Fruit fly (Drosophila melanogaster) whole organism, embryonic: Measurements from ENCODE around the gene CG10137.

Source experiments
- Antp ChIP-seq: fragments of 200-800 bp; sonication (Bioruptor generic); optimal IDR thresholded peaks from 3 replicates; lab custom pipeline; 2016; ENCODE audit warnings: missing biosample characterization, missing genetic modification characterization
- Blimp-1 ChIP-seq: fragments of 200-800 bp; sonication (Bioruptor generic); optimal IDR thresholded peaks from 3 replicates; lab custom pipeline; 2018; ENCODE audit warnings: missing biosample characterization, missing genetic modification characterization, mild to moderate bottlenecking, moderate library complexity, missing genetic modification reagents
- CG10209 ChIP-seq: fragments of 200-800 bp; sonication (Bioruptor generic); optimal IDR thresholded peaks from 3 replicates; lab custom pipeline; 2017; ENCODE audit warnings: missing biosample characterization, mild to moderate bottlenecking, missing genetic modification characterization, missing genetic modification reagents
- CG10565 ChIP-seq: fragments of 200-800 bp; sonication (Bioruptor generic); optimal IDR thresholded peaks from 3 replicates; lab custom pipeline; 2016; ENCODE audit warnings: missing biosample characterization, mild to moderate bottlenecking, missing genetic modification characterization
- CG10979 ChIP-seq: fragments of 200-800 bp; sonication (Bioruptor generic); optimal IDR thresholded peaks from 2 replicates; lab custom pipeline; 2018; ENCODE audit warnings: missing biosample characterization, mild to moderate bottlenecking, missing genetic modification characterization, moderate library complexity
- CG12071 ChIP-seq: fragments of 200-800 bp; sonication (Bioruptor generic); optimal IDR thresholded peaks from 3 replicates; lab custom pipeline; 2018; ENCODE audit warnings: missing biosample characterization, mild to moderate bottlenecking, missing genetic modification characterization
- CG12155 ChIP-seq: fragments of 200-800 bp; sonication (Bioruptor generic); optimal IDR thresholded peaks from 3 replicates; lab custom pipeline; 2016; ENCODE audit warnings: missing biosample characterization, missing genetic modification characterization
- CG12236 ChIP-seq: fragments of 200-800 bp; sonication (Bioruptor generic); optimal IDR thresholded peaks from 2 replicates; lab custom pipeline; 2016; ENCODE audit warnings: missing biosample characterization, missing genetic modification characterization
- CG13424 ChIP-seq: fragments of 200-800 bp; sonication (Bioruptor generic); optimal IDR thresholded peaks from 2 replicates; lab custom pipeline; 2019; ENCODE audit warnings: missing biosample characterization, mild to moderate bottlenecking, missing genetic modification characterization, moderate library complexity
- CG14710 ChIP-seq: fragments of 200-800 bp; sonication (Bioruptor generic); optimal IDR thresholded peaks from 3 replicates; lab custom pipeline; 2019; ENCODE audit warnings: missing biosample characterization, mild to moderate bottlenecking, missing genetic modification characterization, moderate library complexity
- CG14965 ChIP-seq: fragments of 200-800 bp; sonication (Bioruptor generic); optimal IDR thresholded peaks from 2 replicates; lab custom pipeline; 2016; ENCODE audit warnings: missing biosample characterization, missing genetic modification characterization, borderline replicate concordance
- CG1647 ChIP-seq: fragments of 200-800 bp; sonication (Bioruptor generic); optimal IDR thresholded peaks from 3 replicates; lab custom pipeline; 2016; ENCODE audit warnings: missing biosample characterization, missing genetic modification characterization
- CG17568 ChIP-seq: fragments of 200-800 bp; sonication (Bioruptor generic); optimal IDR thresholded peaks from 2 replicates; lab custom pipeline; 2018; ENCODE audit warnings: missing biosample characterization, mild to moderate bottlenecking, missing genetic modification characterization, moderate library complexity
- CG2120 ChIP-seq: fragments of 200-800 bp; sonication (Bioruptor generic); optimal IDR thresholded peaks from 3 replicates; lab custom pipeline; 2016; ENCODE audit warnings: missing biosample characterization, missing genetic modification characterization
- CG3407 ChIP-seq: fragments of 200-800 bp; sonication (Bioruptor generic); optimal IDR thresholded peaks from 2 replicates; lab custom pipeline; 2018; ENCODE audit warnings: missing biosample characterization, mild to moderate bottlenecking, missing genetic modification characterization
- CG34422 ChIP-seq: fragments of 200-800 bp; sonication (Bioruptor generic); IDR thresholded peaks from 3 replicates; pipeline ENCODE4 v1.3.6; 2022; ENCODE audit warnings: missing biosample characterization, missing genetic modification characterization
- CG4282 ChIP-seq: fragments of 200-800 bp; sonication (Bioruptor generic); optimal IDR thresholded peaks from 2 replicates; lab custom pipeline; 2016; ENCODE audit warnings: missing biosample characterization, missing genetic modification characterization
- CG6854 ChIP-seq: fragments of 200-800 bp; sonication (Bioruptor generic); optimal IDR thresholded peaks from 3 replicates; lab custom pipeline; 2017; ENCODE audit warnings: missing biosample characterization, mild to moderate bottlenecking, missing genetic modification characterization
- CG7372 ChIP-seq: fragments of 200-800 bp; sonication (Bioruptor generic); IDR thresholded peaks from 2 replicates; pipeline ENCODE4 v1.3.6; 2022; ENCODE audit warnings: missing biosample characterization, missing genetic modification characterization
- CG7963 ChIP-seq: fragments of 200-800 bp; sonication (Bioruptor generic); IDR thresholded peaks from 3 replicates; pipeline ENCODE4 v1.3.6; 2022; ENCODE audit warnings: missing biosample characterization, missing genetic modification characterization; ENCODE audit not compliant: partially characterized antibody
- CG9727 ChIP-seq: fragments of 200-800 bp; sonication (Bioruptor generic); optimal IDR thresholded peaks from 3 replicates; lab custom pipeline; 2017; ENCODE audit warnings: missing biosample characterization, mild to moderate bottlenecking, missing genetic modification characterization
- CHES-1-like ChIP-seq: fragments of 200-800 bp; sonication (Bioruptor generic); optimal IDR thresholded peaks from 2 replicates; lab custom pipeline; 2016; ENCODE audit warnings: missing biosample characterization, missing genetic modification characterization
- Dip2 ChIP-seq: fragments of 200-800 bp; sonication (Bioruptor generic); IDR thresholded peaks from 2 replicates; pipeline ENCODE4 v1.3.6; 2022; ENCODE audit warnings: missing biosample characterization, missing genetic modification characterization
- Dip3 ChIP-seq: fragments of 200-800 bp; sonication (Bioruptor generic); optimal IDR thresholded peaks from 3 replicates; lab custom pipeline; 2016; ENCODE audit warnings: missing biosample characterization, missing genetic modification characterization
- E2f2 ChIP-seq: fragments of 200-800 bp; sonication (Bioruptor generic); IDR thresholded peaks from 2 replicates; pipeline ENCODE4 v1.3.6; 2022; ENCODE audit warnings: missing biosample characterization, missing genetic modification characterization
- H2.0 ChIP-seq: fragments of 200-800 bp; sonication (Bioruptor generic); IDR thresholded peaks from 2 replicates; pipeline ENCODE4 v1.3.6; 2022; ENCODE audit warnings: missing biosample characterization, missing genetic modification characterization
- Hand ChIP-seq: fragments of 200-800 bp; sonication (Bioruptor generic); optimal IDR thresholded peaks from 2 replicates; lab custom pipeline; 2017; ENCODE audit warnings: mild to moderate bottlenecking, missing biosample characterization, missing genetic modification reagents, missing genetic modification characterization
- Hr3 ChIP-seq: fragments of 200-800 bp; sonication (Bioruptor generic); optimal IDR thresholded peaks from 3 replicates; lab custom pipeline; 2016; ENCODE audit warnings: missing biosample characterization, missing genetic modification characterization
- Jarid2 ChIP-seq: fragments of 200-800 bp; sonication (Bioruptor generic); optimal IDR thresholded peaks from 3 replicates; lab custom pipeline; 2017; ENCODE audit warnings: mild to moderate bottlenecking, missing biosample characterization, missing genetic modification reagents, missing genetic modification characterization
- Med ChIP-seq: fragments of 200-800 bp; sonication (Bioruptor generic); peaks from one replicate; lab custom pipeline; 2016; ENCODE audit warnings: missing biosample characterization, missing genetic modification characterization, mild to moderate bottlenecking, inconsistent platforms, moderate library complexity
- NC2α ChIP-seq: fragments of 200-800 bp; sonication (Bioruptor generic); optimal IDR thresholded peaks from 2 replicates; lab custom pipeline; 2016; ENCODE audit warnings: missing biosample characterization, missing genetic modification characterization
- NC2β ChIP-seq: fragments of 200-800 bp; sonication (Bioruptor generic); optimal IDR thresholded peaks from 2 replicates; lab custom pipeline; 2016; ENCODE audit warnings: missing biosample characterization, missing genetic modification characterization
- Nf-YA ChIP-seq: fragments of 200-800 bp; sonication (Bioruptor generic); IDR thresholded peaks from 2 replicates; pipeline ENCODE4 v1.3.6; 2022; ENCODE audit warnings: missing biosample characterization, missing genetic modification characterization
- Sox102F ChIP-seq: fragments of 200-800 bp; sonication (Bioruptor generic); optimal IDR thresholded peaks from 2 replicates; lab custom pipeline; 2018; ENCODE audit warnings: missing biosample characterization, mild to moderate bottlenecking, missing genetic modification characterization, moderate library complexity
- Trl ChIP-seq, 3 experiments: fragments of >200 bp in 2 of 3; fragments of 200-800 bp in 1 of 3; sonication (Bioruptor generic) in 1 of 3; optimal IDR thresholded peaks; 2 replicates in 1 of 3; 3 replicates in 2 of 3; lab custom pipeline; 2016 to 2017; ENCODE audit warnings: missing biosample characterization in 1 of 3, missing genetic modification characterization in 1 of 3
- ap ChIP-seq: fragments of 200-800 bp; sonication (Bioruptor generic); IDR thresholded peaks from 2 replicates; pipeline ENCODE4 v1.3.6; 2022; ENCODE audit warnings: missing biosample characterization, missing genetic modification characterization
- ara ChIP-seq: fragments of 200-800 bp; sonication (Bioruptor generic); IDR thresholded peaks from 2 replicates; pipeline ENCODE4 v1.3.6; 2022; ENCODE audit warnings: missing biosample characterization, missing genetic modification characterization
- ase ChIP-seq: fragments of 200-800 bp; sonication (Bioruptor generic); IDR thresholded peaks from 3 replicates; pipeline ENCODE4 v1.3.6; 2022; ENCODE audit warnings: missing biosample characterization, missing genetic modification characterization
- cad ChIP-seq: fragments of >200 bp; optimal IDR thresholded peaks from 2 replicates; lab custom pipeline; 2017; ENCODE audit warnings: missing biosample characterization, missing genetic modification characterization
- chinmo ChIP-seq: fragments of 200-800 bp; sonication (Bioruptor generic); IDR thresholded peaks from 4 replicates; pipeline ENCODE4 v1.3.6; 2022; ENCODE audit warnings: missing biosample characterization, missing genetic modification characterization; ENCODE audit not compliant: partially characterized antibody
- dmrt99B ChIP-seq: fragments of 200-800 bp; sonication (Bioruptor generic); optimal IDR thresholded peaks from 2 replicates; lab custom pipeline; 2018; ENCODE audit warnings: missing biosample characterization, mild to moderate bottlenecking, missing genetic modification characterization, moderate library complexity
- dpn ChIP-seq, 2 experiments: fragments of 200-800 bp; sonication (Bioruptor generic); optimal IDR thresholded peaks; 3 replicates each; lab custom pipeline; 2016; ENCODE audit warnings: missing biosample characterization in 2 of 2, missing genetic modification characterization in 2 of 2
- fu2 ChIP-seq: fragments of 200-800 bp; sonication (Bioruptor generic); optimal IDR thresholded peaks from 2 replicates; lab custom pipeline; 2016; ENCODE audit warnings: missing biosample characterization, missing genetic modification characterization
- jing ChIP-seq: fragments of 200-800 bp; sonication (Bioruptor generic); optimal IDR thresholded peaks from 2 replicates; lab custom pipeline; 2018; ENCODE audit warnings: missing biosample characterization, mild to moderate bottlenecking, missing genetic modification characterization
- mirr ChIP-seq: fragments of 200-800 bp; sonication (Bioruptor generic); optimal IDR thresholded peaks from 3 replicates; lab custom pipeline; 2018; ENCODE audit warnings: missing biosample characterization, mild to moderate bottlenecking, missing genetic modification characterization
- pum ChIP-seq: fragments of 200-800 bp; sonication (Bioruptor generic); optimal IDR thresholded peaks from 2 replicates; lab custom pipeline; 2016; ENCODE audit warnings: missing biosample characterization, missing genetic modification characterization
- row ChIP-seq: fragments of 200-800 bp; sonication (Bioruptor generic); IDR thresholded peaks from 3 replicates; pipeline ENCODE4 v1.3.6; 2022; ENCODE audit warnings: missing biosample characterization, missing genetic modification characterization
- ssp ChIP-seq: fragments of 200-800 bp; sonication (Bioruptor generic); IDR thresholded peaks from 2 replicates; pipeline ENCODE4 v1.3.6; 2022; ENCODE audit warnings: missing biosample characterization, missing genetic modification characterization
- trh ChIP-seq: fragments of 200-800 bp; sonication (Bioruptor generic); optimal IDR thresholded peaks from 2 replicates; lab custom pipeline; 2016; ENCODE audit warnings: missing biosample characterization, missing genetic modification characterization
- z ChIP-seq: fragments of 200-800 bp; sonication (Bioruptor generic); IDR thresholded peaks from 3 replicates; pipeline ENCODE4 v1.3.6; 2022; ENCODE audit warnings: missing biosample characterization, missing genetic modification characterization

The CG10137 gene

dm6 chr2L:19533247-19533646, 6.8 kb downstream of the CG10137 start, which contains the start of gene CG33116 (continued):
- peak; percentile 81 for TF ChIP-seq CG12155 (GFP tag; lab: Kevin White, UChicago)
- peak; percentile 86 for TF ChIP-seq dmrt99B (tag; lab: Kevin White, UChicago)
- TF ChIP-seq NC2β = peak; percentile 84
- TF ChIP-seq CG34422 (GFP tag; lab: Robert Waterston, UW) = peak; percentile 95; the same call in 2 of the 3 replicates
- peak; percentile 73 for TF ChIP-seq CG1647 (GFP tag; lab: Kevin White, UChicago)
- TF ChIP-seq NC2α (GFP tag; lab: Kevin White, UChicago) = peak; percentile 76
- peak; percentile 47 for TF ChIP-seq CG4282 (GFP tag; lab: Kevin White, UChicago)
- TF ChIP-seq CG14965 (GFP tag; lab: Kevin White, UChicago) = peak; percentile 44
- peak; percentile 82 for TF ChIP-seq Hr3 (GFP tag; lab: Kevin White, UChicago)
- peak; percentile 72 for TF ChIP-seq CG17568 (GFP tag; lab: Kevin White, UChicago)
- TF ChIP-seq Dip2 = no peak
- TF ChIP-seq CG14710 (tag; lab: Kevin White, UChicago) = peak; percentile 78
- no peak for TF ChIP-seq cad (GFP tag; lab: Kevin White, UChicago)
- TF ChIP-seq CG12236 (GFP tag; lab: Kevin White, UChicago) = peak; percentile 55
- no peak for TF ChIP-seq CG7963
- TF ChIP-seq E2f2 (GFP tag; lab: Robert Waterston, UW) = peak; percentile 66
- TF ChIP-seq Blimp-1 (GFP tag; lab: Kevin White, UChicago) = peak; percentile 72
- TF ChIP-seq CG10209 (GFP tag; lab: Kevin White, UChicago) = peak; percentile 76
- TF ChIP-seq Antp = peak; percentile 88
- TF ChIP-seq fu2 (GFP tag; lab: Kevin White, UChicago) = peak; percentile 88
- TF ChIP-seq CG7372 (GFP tag; lab: Robert Waterston, UW) = 0 out of 2 replicates have a peak, but pooled peaks have one; percentile 13
- TF ChIP-seq trh = peak; percentile 49
- TF ChIP-seq ssp = peak; percentile 47
- TF ChIP-seq jing = peak; percentile 56
- TF ChIP-seq CG10979 (tag; lab: Kevin White, UChicago) = peak; percentile 84
- peak; percentile 85 for TF ChIP-seq pum
- peak; percentile 79 for TF ChIP-seq row (GFP tag; lab: Robert Waterston, UW)
- TF ChIP-seq CG3407 (GFP tag; lab: Kevin White, UChicago) = peak; percentile 66
- peak; percentile 63; the same call in 1 of the 2 replicates for TF ChIP-seq ara
- TF ChIP-seq CG13424 (tag; lab: Kevin White, UChicago) = peak; percentile 76
- peak; percentile 81 for TF ChIP-seq CHES-1-like (GFP tag; lab: Kevin White, UChicago)
- 0 out of 4 replicates have a peak, but pooled peaks have one; percentile 46 for TF ChIP-seq chinmo (GFP tag; lab: Robert Waterston, UW)
- peak; percentile 79 for TF ChIP-seq H2.0
- TF ChIP-seq Nf-YA (GFP tag; lab: Robert Waterston, UW) = no peak; the same call in 1 of the 2 replicates
- peak; percentile 76 for TF ChIP-seq Sox102F (GFP tag; lab: Kevin White, UChicago)
- no peak for TF ChIP-seq Trl (optimal IDR thresholded peaks at IDR 0.05; lab: Kevin White, UChicago)
- peak; percentile 88 for TF ChIP-seq Trl (GFP tag; optimal IDR thresholded peaks at IDR 0.05; lab: Kevin White, UChicago)
- peak; percentile 85 for TF ChIP-seq Dip3 (GFP tag; lab: Kevin White, UChicago)
- peak; percentile 98 for TF ChIP-seq Med (GFP tag; lab: Kevin White, UChicago)
- TF ChIP-seq Hand (GFP tag; lab: Kevin White, UChicago) = peak; percentile 20
- peak; percentile 79 for TF ChIP-seq CG9727 (GFP tag; lab: Kevin White, UChicago)
- peak; percentile 82 for TF ChIP-seq ase
- TF ChIP-seq dpn (GFP tag; optimal IDR thresholded peaks at IDR 0.05; lab: Kevin White, UChicago) = peak; percentile 86 to 87
- peak; percentile 41 for TF ChIP-seq CG6854 (GFP tag; lab: Kevin White, UChicago)
- no peak for TF ChIP-seq z (GFP tag; lab: Robert Waterston, UW)
- TF ChIP-seq CG10565 (GFP tag; lab: Kevin White, UChicago) = peak; percentile 19
- TF ChIP-seq CG12071 (GFP tag; lab: Kevin White, UChicago) = peak; percentile 79
- peak; percentile 40 for TF ChIP-seq Jarid2 (GFP tag; lab: Kevin White, UChicago)
- TF ChIP-seq ap (GFP tag; lab: Robert Waterston, UW) = 0 out of 2 replicates have a peak, but pooled peaks have one; percentile 22
- TF ChIP-seq mirr (GFP tag; lab: Kevin White, UChicago) = peak; percentile 34
- TF ChIP-seq CG2120 = peak; percentile 91
